Worm (Caenorhabditis elegans) whole organism, mixed stage, embryonic: ENCODE measurements around the gene W08E12.6.

Experiments used
- M03D4.4 ChIP-seq: sonication (generic microtip); optimal IDR thresholded peaks from 2 replicates; lab custom pipeline; 2017; ENCODE audit warnings: mild to moderate bottlenecking, missing genetic modification characterization, missing compliant biosample characterization
- blmp-1 ChIP-seq: fragments of 150-350 bp; optimal IDR thresholded peaks from 2 replicates; lab custom pipeline; 2014; ENCODE audit warnings: missing biosample characterization, missing genetic modification characterization
- ceh-39 ChIP-seq: fragments of 150-350 bp; optimal IDR thresholded peaks from 2 replicates; lab custom pipeline; 2014; ENCODE audit warnings: missing biosample characterization, missing genetic modification characterization
- ceh-43 ChIP-seq: fragments of 200-800 bp; sonication (Bioruptor generic); optimal IDR thresholded peaks from 2 replicates; lab custom pipeline; 2018; ENCODE audit warnings: mild to moderate bottlenecking, missing genetic modification characterization, moderate library complexity, missing compliant biosample characterization
- ceh-83 ChIP-seq: fragments of 200-800 bp; sonication (Bioruptor generic); optimal IDR thresholded peaks from 2 replicates; lab custom pipeline; 2018; ENCODE audit warnings: mild to moderate bottlenecking, missing genetic modification characterization, missing compliant biosample characterization
- ces-1 ChIP-seq: fragments of 150-350 bp; optimal IDR thresholded peaks from 2 replicates; lab custom pipeline; 2014; ENCODE audit warnings: missing biosample characterization, missing genetic modification reagents, missing genetic modification characterization
- cnd-1 ChIP-seq: fragments of 200-800 bp; sonication (Bioruptor generic); optimal IDR thresholded peaks from 2 replicates; lab custom pipeline; 2018; ENCODE audit warnings: mild to moderate bottlenecking, missing genetic modification characterization, missing compliant biosample characterization
- drap-1 ChIP-seq: fragments of 200-800 bp; sonication (Bioruptor generic); optimal IDR thresholded peaks from 3 replicates; lab custom pipeline; 2018; ENCODE audit warnings: mild to moderate bottlenecking, missing genetic modification characterization, missing compliant biosample characterization
- elt-1 ChIP-seq: sonication (generic microtip); optimal IDR thresholded peaks from 2 replicates; lab custom pipeline; 2017; ENCODE audit warnings: missing genetic modification characterization, mild to moderate bottlenecking, missing compliant biosample characterization, antibody characterized with exemption, moderate library complexity, borderline replicate concordance; ENCODE audit not compliant: insufficient read depth
- elt-3 ChIP-seq: fragments of 150-350 bp; optimal IDR thresholded peaks from 2 replicates; lab custom pipeline; 2014; ENCODE audit warnings: missing biosample characterization, missing genetic modification characterization
- flh-1 ChIP-seq: fragments of 200-800 bp; sonication (Bioruptor generic); optimal IDR thresholded peaks from 2 replicates; lab custom pipeline; 2018; ENCODE audit warnings: mild to moderate bottlenecking, missing genetic modification characterization, moderate library complexity, missing compliant biosample characterization
- ham-2 ChIP-seq: fragments of 200-800 bp; sonication (Bioruptor generic); optimal IDR thresholded peaks from 2 replicates; lab custom pipeline; 2018; ENCODE audit warnings: mild to moderate bottlenecking, missing genetic modification characterization, missing compliant biosample characterization
- hlh-1 ChIP-seq: fragments of 150-350 bp; optimal IDR thresholded peaks from 2 replicates; lab custom pipeline; 2014; ENCODE audit warnings: missing biosample characterization, missing genetic modification reagents, missing genetic modification characterization
- lin-32 ChIP-seq: fragments of 200-800 bp; sonication (Bioruptor generic); optimal IDR thresholded peaks from 2 replicates; lab custom pipeline; 2018; ENCODE audit warnings: mild to moderate bottlenecking, missing genetic modification characterization, missing compliant biosample characterization
- lsy-2 ChIP-seq: fragments of 150-350 bp; optimal IDR thresholded peaks from 2 replicates; lab custom pipeline; 2014; ENCODE audit warnings: missing biosample characterization, missing genetic modification characterization
- mab-5 ChIP-seq: fragments of 150-350 bp; optimal IDR thresholded peaks from 2 replicates; lab custom pipeline; 2014; ENCODE audit warnings: missing biosample characterization, missing genetic modification characterization
- mep-1 ChIP-seq: fragments of 150-350 bp; optimal IDR thresholded peaks from 2 replicates; lab custom pipeline; 2017; ENCODE audit warnings: missing biosample characterization, missing genetic modification reagents, missing genetic modification characterization, inconsistent platforms
- mls-2 ChIP-seq: sonication (generic microtip); optimal IDR thresholded peaks from 2 replicates; lab custom pipeline; 2016; ENCODE audit warnings: mild to moderate bottlenecking, missing genetic modification characterization, moderate library complexity, missing compliant biosample characterization
- nhr-12 ChIP-seq: fragments of 150-350 bp; optimal IDR thresholded peaks from 2 replicates; lab custom pipeline; 2014; ENCODE audit warnings: missing biosample characterization, missing genetic modification characterization
- nhr-2 ChIP-seq: fragments of 150-350 bp; optimal IDR thresholded peaks from 2 replicates; lab custom pipeline; 2014; ENCODE audit warnings: missing biosample characterization, missing genetic modification characterization
- nhr-237 ChIP-seq: fragments of 150-350 bp; optimal IDR thresholded peaks from 2 replicates; lab custom pipeline; 2014; ENCODE audit warnings: missing biosample characterization, missing genetic modification characterization
- nhr-28 ChIP-seq: fragments of 150-350 bp; optimal IDR thresholded peaks from 2 replicates; lab custom pipeline; 2014; ENCODE audit warnings: missing biosample characterization, missing genetic modification characterization
- nhr-76 ChIP-seq: sonication (generic microtip); optimal IDR thresholded peaks from 2 replicates; lab custom pipeline; 2017; ENCODE audit warnings: missing biosample characterization, missing genetic modification characterization
- pha-4 ChIP-seq: fragments of 150-350 bp; optimal IDR thresholded peaks from 2 replicates; lab custom pipeline; 2018; ENCODE audit warnings: missing biosample characterization, missing genetic modification reagents, missing genetic modification characterization
- snpc-4 ChIP-seq: fragments of 150-350 bp; optimal IDR thresholded peaks from 2 replicates; lab custom pipeline; 2014; ENCODE audit warnings: missing biosample characterization, missing genetic modification characterization
- sptf-1 ChIP-seq: sonication (generic microtip); optimal IDR thresholded peaks from 2 replicates; lab custom pipeline; 2017; ENCODE audit warnings: mild to moderate bottlenecking, missing genetic modification characterization, moderate library complexity, missing compliant biosample characterization
- tbx-8 ChIP-seq: fragments of 200-800 bp; sonication (Bioruptor generic); optimal IDR thresholded peaks from 2 replicates; lab custom pipeline; 2018; ENCODE audit warnings: mild to moderate bottlenecking, missing genetic modification characterization, moderate library complexity, missing compliant biosample characterization
- unc-120 ChIP-seq: sonication (generic microtip); optimal IDR thresholded peaks from 2 replicates; lab custom pipeline; 2017; ENCODE audit warnings: missing genetic modification characterization, missing compliant biosample characterization; ENCODE audit not compliant: poor library complexity, severe bottlenecking
- unc-39 ChIP-seq: fragments of 150-350 bp; optimal IDR thresholded peaks from 2 replicates; lab custom pipeline; 2014; ENCODE audit warnings: missing biosample characterization, missing genetic modification characterization
- unc-62 ChIP-seq: fragments of 150-350 bp; optimal IDR thresholded peaks from 2 replicates; lab custom pipeline; 2014; ENCODE audit warnings: missing biosample characterization, missing genetic modification reagents, missing genetic modification characterization
- zip-8 ChIP-seq: fragments of 150-350 bp; optimal IDR thresholded peaks from 2 replicates; lab custom pipeline; 2014; ENCODE audit warnings: missing biosample characterization, missing genetic modification characterization
- ztf-11 ChIP-seq: fragments of 150-350 bp; optimal IDR thresholded peaks from 2 replicates; lab custom pipeline; 2014; ENCODE audit warnings: missing biosample characterization, missing genetic modification characterization

W08E12.6 gene

ce11 chrIV:3298300-3298699, at the start of gene W08E12.6:
Gene W08E12.6, plus strand, starts transcription at chrIV:3298600.
- TF ChIP-seq drap-1 (GFP tag; lab: Kevin White, UChicago), result no peak
- TF ChIP-seq tbx-8 (GFP tag; lab: Kevin White, UChicago), result no peak
- TF ChIP-seq ceh-43, result no peak
- TF ChIP-seq zip-8 (tag; lab: Kevin White, UChicago), result no peak
- no peak for TF ChIP-seq nhr-76 (tag; lab: Kevin White, UChicago)
- no peak for TF ChIP-seq nhr-28 (tag; lab: Kevin White, UChicago)
- no peak for TF ChIP-seq unc-120 (tag; lab: Kevin White, UChicago)
- no peak for TF ChIP-seq unc-62
- no peak for TF ChIP-seq lsy-2
- no peak for TF ChIP-seq flh-1
- no peak for TF ChIP-seq hlh-1 (tag; lab: Kevin White, UChicago)
- no peak for TF ChIP-seq cnd-1 (tag; lab: Kevin White, UChicago)
- TF ChIP-seq, all 35 proteins: peak for 0

ce11 chrIV:3250020-3250419, 48.4 kb upstream of the W08E12.6 start:
- no peak for TF ChIP-seq unc-39 (tag; lab: Kevin White, UChicago)
- no peak for TF ChIP-seq nhr-237 (tag; lab: Kevin White, UChicago)
- no peak for TF ChIP-seq lin-32 (GFP tag; lab: Kevin White, UChicago)
- no peak for TF ChIP-seq lsy-2
- no peak for TF ChIP-seq blmp-1 (tag; lab: Kevin White, UChicago)
- TF ChIP-seq ham-2 (GFP tag; lab: Kevin White, UChicago), result no peak
- TF ChIP-seq nhr-12 (tag; lab: Kevin White, UChicago), result no peak
- TF ChIP-seq unc-120 (tag; lab: Kevin White, UChicago), result no peak
- no peak for TF ChIP-seq tbx-8 (GFP tag; lab: Kevin White, UChicago)
- TF ChIP-seq sptf-1 (tag; lab: Kevin White, UChicago), result no peak
- no peak for TF ChIP-seq ceh-43
- no peak for TF ChIP-seq drap-1 (GFP tag; lab: Kevin White, UChicago)
- no peak for TF ChIP-seq flh-1
- no peak for TF ChIP-seq nhr-2
- TF ChIP-seq hlh-1 (tag; lab: Kevin White, UChicago), result no peak

ce11 chrIV:3251551-3251950, 46.8 kb upstream of the W08E12.6 start:
- no peak for TF ChIP-seq cnd-1 (tag; lab: Kevin White, UChicago)
- TF ChIP-seq nhr-76 (tag; lab: Kevin White, UChicago), result no peak
- TF ChIP-seq M03D4.4 (tag; lab: Kevin White, UChicago), result no peak
- TF ChIP-seq unc-62, result no peak
- TF ChIP-seq nhr-28 (tag; lab: Kevin White, UChicago), result no peak
- TF ChIP-seq drap-1 (GFP tag; lab: Kevin White, UChicago), result no peak
- no peak for TF ChIP-seq mab-5
- no peak for TF ChIP-seq lin-32 (GFP tag; lab: Kevin White, UChicago)
- no peak for TF ChIP-seq flh-1
- TF ChIP-seq ceh-83, result no peak
- TF ChIP-seq unc-39 (tag; lab: Kevin White, UChicago), result no peak
- no peak for TF ChIP-seq ceh-39
- TF ChIP-seq pha-4 (tag; lab: Kevin White, UChicago), result no peak
- no peak for TF ChIP-seq ham-2 (GFP tag; lab: Kevin White, UChicago)
- TF ChIP-seq unc-120 (tag; lab: Kevin White, UChicago), result no peak
- TF ChIP-seq mep-1 (tag; lab: Kevin White, UChicago), result no peak
- no peak for TF ChIP-seq nhr-237 (tag; lab: Kevin White, UChicago)
- no peak for TF ChIP-seq lsy-2
- no peak for TF ChIP-seq mls-2 (tag; lab: Kevin White, UChicago)
- TF ChIP-seq, all 35 proteins: peak for 0

- no peak for TF ChIP-seq elt-1 (tag; lab: Kevin White, UChicago)
- TF ChIP-seq hlh-1 (tag; lab: Kevin White, UChicago), result no peak
- TF ChIP-seq elt-3 (tag; lab: Kevin White, UChicago), result no peak
- no peak for TF ChIP-seq ces-1 (GFP tag; lab: Kevin White, UChicago)
- no peak for TF ChIP-seq M03D4.4 (tag; lab: Kevin White, UChicago)
- TF ChIP-seq mab-5, result no peak
- TF ChIP-seq lin-32 (GFP tag; lab: Kevin White, UChicago), result no peak
- no peak for TF ChIP-seq ztf-11 (tag; lab: Kevin White, UChicago)
- TF ChIP-seq flh-1, result no peak
- TF ChIP-seq blmp-1 (tag; lab: Kevin White, UChicago), result no peak
- TF ChIP-seq unc-62, result no peak
- TF ChIP-seq drap-1 (GFP tag; lab: Kevin White, UChicago), result no peak
- no peak for TF ChIP-seq mls-2 (tag; lab: Kevin White, UChicago)
- TF ChIP-seq ceh-43, result no peak
- no peak for TF ChIP-seq snpc-4 (tag; lab: Kevin White, UChicago)
Observed at ce11 chrIV:3252047-3252446, 46.4 kb upstream of the W08E12.6 start.
